Worm (Caenorhabditis elegans) whole organism, L2 larva: ENCODE results near the gene F22E5.21.

ENCODE experiments used
- F13H6.1 ChIP-seq: sonication (generic microtip); optimal IDR thresholded peaks from 2 replicates; lab custom pipeline; 2016; ENCODE audit warnings: missing genetic modification characterization, missing compliant biosample characterization
- R02D3.7 ChIP-seq: fragments of 150-350 bp; optimal IDR thresholded peaks from 2 replicates; lab custom pipeline; 2014; ENCODE audit warnings: missing biosample characterization, missing genetic modification characterization
- Y55F3AM.14 ChIP-seq: fragments of 200-800 bp; sonication (Bioruptor generic); optimal IDR thresholded peaks from 2 replicates; lab custom pipeline; 2018; ENCODE audit warnings: mild to moderate bottlenecking, missing genetic modification characterization, missing compliant biosample characterization
- ZK546.5 ChIP-seq: sonication (generic microtip); optimal IDR thresholded peaks from 2 replicates; lab custom pipeline; 2017; ENCODE audit warnings: missing biosample characterization, missing genetic modification characterization
- alr-1 ChIP-seq: fragments of 150-350 bp; optimal IDR thresholded peaks from 2 replicates; lab custom pipeline; 2014; ENCODE audit warnings: missing biosample characterization, missing genetic modification characterization
- ceh-16 ChIP-seq: fragments of 150-350 bp; optimal IDR thresholded peaks from 2 replicates; lab custom pipeline; 2014; ENCODE audit warnings: missing biosample characterization, missing genetic modification characterization
- ceh-82 ChIP-seq: fragments of 150-350 bp; optimal IDR thresholded peaks from 2 replicates; lab custom pipeline; 2014; ENCODE audit warnings: missing biosample characterization, missing genetic modification characterization
- crh-2 ChIP-seq: sonication (generic microtip); optimal IDR thresholded peaks from 2 replicates; lab custom pipeline; 2017; ENCODE audit warnings: missing biosample characterization, missing genetic modification characterization
- egl-27 ChIP-seq: sonication (generic microtip); optimal IDR thresholded peaks from 3 replicates; lab custom pipeline; 2017; ENCODE audit warnings: missing biosample characterization, missing genetic modification reagents, missing genetic modification characterization
- elt-3 ChIP-seq: sonication (generic microtip); optimal IDR thresholded peaks from 2 replicates; lab custom pipeline; 2017; ENCODE audit warnings: missing biosample characterization, missing genetic modification characterization
- fos-1 ChIP-seq: fragments of 150-350 bp; optimal IDR thresholded peaks from 2 replicates; lab custom pipeline; 2014; ENCODE audit warnings: missing biosample characterization, missing genetic modification characterization
- gmeb-1 ChIP-seq: fragments of 150-350 bp; optimal IDR thresholded peaks from 2 replicates; lab custom pipeline; 2014; ENCODE audit warnings: missing biosample characterization, missing genetic modification characterization
- lin-11 ChIP-seq: fragments of 150-350 bp; sonication (generic microtip); optimal IDR thresholded peaks from 2 replicates; lab custom pipeline; 2014; ENCODE audit warnings: missing biosample characterization, missing genetic modification characterization, inconsistent platforms, mixed read lengths
- lin-13 ChIP-seq: fragments of 150-350 bp; optimal IDR thresholded peaks from 2 replicates; lab custom pipeline; 2014; ENCODE audit warnings: missing biosample characterization, missing genetic modification reagents, missing genetic modification characterization
- mab-5 ChIP-seq: fragments of 150-350 bp; optimal IDR thresholded peaks from 2 replicates; lab custom pipeline; 2014; ENCODE audit warnings: missing biosample characterization, missing genetic modification characterization
- mbf-1 ChIP-seq: sonication (generic microtip); optimal IDR thresholded peaks from 2 replicates; lab custom pipeline; 2017; ENCODE audit warnings: missing biosample characterization, missing genetic modification characterization
- mdl-1 ChIP-seq, 2 experiments: fragments of 150-350 bp in 1 of 2; sonication (generic microtip) in 1 of 2; optimal IDR thresholded peaks; 2 replicates each; lab custom pipeline; 2017; ENCODE audit warnings: missing biosample characterization in 2 of 2, missing genetic modification characterization in 2 of 2
- nhr-11 ChIP-seq: fragments of 150-350 bp; optimal IDR thresholded peaks from 2 replicates; lab custom pipeline; 2014; ENCODE audit warnings: missing biosample characterization, missing genetic modification characterization
- nhr-129 ChIP-seq: fragments of 150-350 bp; optimal IDR thresholded peaks from 2 replicates; lab custom pipeline; 2014; ENCODE audit warnings: missing biosample characterization, missing genetic modification characterization
- nhr-21 ChIP-seq: fragments of 150-350 bp; optimal IDR thresholded peaks from 2 replicates; lab custom pipeline; 2014; ENCODE audit warnings: missing biosample characterization, missing genetic modification characterization
- nhr-23 ChIP-seq: fragments of 150-350 bp; optimal IDR thresholded peaks from 2 replicates; lab custom pipeline; 2014; ENCODE audit warnings: missing biosample characterization, missing genetic modification reagents, missing genetic modification characterization
- nhr-25 ChIP-seq: fragments of 150-350 bp; sonication (generic microtip); optimal IDR thresholded peaks from 3 replicates; lab custom pipeline; 2014; ENCODE audit warnings: missing biosample characterization, missing genetic modification characterization
- nhr-6 ChIP-seq: fragments of 150-350 bp; optimal IDR thresholded peaks from 2 replicates; lab custom pipeline; 2014; ENCODE audit warnings: missing biosample characterization, missing genetic modification characterization
- nhr-77 ChIP-seq: fragments of 150-350 bp; optimal IDR thresholded peaks from 2 replicates; lab custom pipeline; 2014; ENCODE audit warnings: missing biosample characterization, missing genetic modification characterization
- sem-4 ChIP-seq: fragments of 150-350 bp; optimal IDR thresholded peaks from 2 replicates; lab custom pipeline; 2014; ENCODE audit warnings: missing biosample characterization, missing genetic modification reagents, missing genetic modification characterization
- skn-1 ChIP-seq: sonication (generic microtip); optimal IDR thresholded peaks from 2 replicates; lab custom pipeline; 2017; ENCODE audit warnings: missing biosample characterization, missing genetic modification characterization
- sma-9 ChIP-seq, 2 experiments: fragments of 150-350 bp in 1 of 2; sonication (generic microtip) in 1 of 2; optimal IDR thresholded peaks; 2 replicates each; lab custom pipeline; 2014 to 2016; ENCODE audit warnings: missing genetic modification characterization in 2 of 2, mild to moderate bottlenecking in 1 of 2, missing biosample characterization in 1 of 2, missing compliant biosample characterization in 1 of 2, missing genetic modification reagents in 1 of 2, moderate library complexity in 1 of 2
- snpc-4 ChIP-seq: fragments of 150-350 bp; optimal IDR thresholded peaks from 2 replicates; lab custom pipeline; 2014; ENCODE audit warnings: missing biosample characterization, missing genetic modification characterization
- unc-39 ChIP-seq: fragments of 150-350 bp; optimal IDR thresholded peaks from 2 replicates; lab custom pipeline; 2014; ENCODE audit warnings: missing biosample characterization, missing genetic modification characterization
- unc-55 ChIP-seq: fragments of 150-350 bp; sonication (generic microtip); optimal IDR thresholded peaks from 3 replicates; lab custom pipeline; 2014; ENCODE audit warnings: missing biosample characterization, missing genetic modification reagents, missing genetic modification characterization
- ztf-1 ChIP-seq: fragments of 200-800 bp; sonication (Bioruptor generic); conservative IDR thresholded peaks from 2 replicates; pipeline ENCODE4 v1.3.6; 2022; ENCODE audit warnings: missing genetic modification characterization, missing compliant biosample characterization

Gene F22E5.21

ce11 chrII:2637359-2637758 is at the start of gene F22E5.21:
TSS of gene F22E5.21 (minus strand) at chrII:2637459.
- TF ChIP-seq elt-3, result no peak
- TF ChIP-seq nhr-77 (tag; lab: Kevin White, UChicago), result no peak
- TF ChIP-seq unc-39, result no peak
- no peak for TF ChIP-seq nhr-11 (tag; lab: Kevin White, UChicago)
- no peak for TF ChIP-seq crh-2 (tag; lab: Kevin White, UChicago)

DNA sequence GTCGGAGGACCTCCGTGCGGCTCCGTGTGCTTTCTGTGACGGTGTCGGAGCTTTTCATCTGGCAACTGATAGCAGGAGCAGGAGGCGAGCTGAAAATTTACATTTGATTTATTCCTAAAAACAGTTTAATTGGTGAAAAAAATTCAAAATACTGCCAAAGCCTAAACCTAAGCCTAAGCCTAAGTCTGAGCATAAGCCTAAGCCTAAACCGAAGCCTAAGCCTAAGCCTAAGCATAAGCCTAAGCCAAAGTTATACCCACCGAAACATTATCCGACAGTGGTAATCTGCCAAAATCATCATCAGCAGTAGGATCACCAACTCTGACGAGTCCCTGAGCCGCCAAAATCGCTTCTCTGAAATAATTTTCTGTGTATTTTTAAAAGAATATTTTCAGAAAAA is 47.5 kb upstream of the F22E5.21 start:
- TF ChIP-seq unc-55 (GFP tag; lab: Kevin White, UChicago) (no peak), lin-13 (no peak), nhr-11 (tag; lab: Kevin White, UChicago) (no peak), ZK546.5 (no peak), R02D3.7 (no peak), egl-27 (tag; lab: Kevin White, UChicago) (no peak), Y55F3AM.14 (GFP tag; lab: Kevin White, UChicago) (no peak), mbf-1 (no peak), nhr-23 (tag; lab: Kevin White, UChicago) (no peak), sem-4 (tag; lab: Kevin White, UChicago) (no peak), ceh-82 (tag; lab: Kevin White, UChicago) (no peak), unc-39 (no peak), mab-5 (tag; lab: Kevin White, UChicago) (no peak), mdl-1 (tag; optimal IDR thresholded peaks at IDR 0.05; lab: Kevin White, UChicago) (no peak), lin-11 (tag; lab: Kevin White, UChicago) (no peak), crh-2 (tag; lab: Kevin White, UChicago) (no peak)

- TF ChIP-seq nhr-23 (tag; lab: Kevin White, UChicago) (no peak), ceh-16 (no peak), sem-4 (tag; lab: Kevin White, UChicago) (no peak), elt-3 (no peak), sma-9 (GFP tag; optimal IDR thresholded peaks at IDR 0.05; lab: Kevin White, UChicago) (no peak), sma-9 (tag; optimal IDR thresholded peaks at IDR 0.05; lab: Kevin White, UChicago) (no peak), mdl-1 (tag; optimal IDR thresholded peaks at IDR 0.05; lab: Kevin White, UChicago) (no peak), unc-55 (GFP tag; lab: Kevin White, UChicago) (no peak), snpc-4 (tag; lab: Kevin White, UChicago) (no peak), mab-5 (tag; lab: Kevin White, UChicago) (no peak), skn-1 (tag; lab: Kevin White, UChicago) (no peak), mbf-1 (no peak), alr-1 (tag; lab: Kevin White, UChicago) (no peak), nhr-77 (tag; lab: Kevin White, UChicago) (no peak), lin-13 (no peak), lin-11 (tag; lab: Kevin White, UChicago) (no peak), crh-2 (tag; lab: Kevin White, UChicago) (no peak)
Observed at ce11 chrII:2684208-2684607, 46.9 kb upstream of the F22E5.21 start, which contains the start of gene ceh-87. TSS of gene ceh-87 (minus strand) at chrII:2684308.

DNA sequence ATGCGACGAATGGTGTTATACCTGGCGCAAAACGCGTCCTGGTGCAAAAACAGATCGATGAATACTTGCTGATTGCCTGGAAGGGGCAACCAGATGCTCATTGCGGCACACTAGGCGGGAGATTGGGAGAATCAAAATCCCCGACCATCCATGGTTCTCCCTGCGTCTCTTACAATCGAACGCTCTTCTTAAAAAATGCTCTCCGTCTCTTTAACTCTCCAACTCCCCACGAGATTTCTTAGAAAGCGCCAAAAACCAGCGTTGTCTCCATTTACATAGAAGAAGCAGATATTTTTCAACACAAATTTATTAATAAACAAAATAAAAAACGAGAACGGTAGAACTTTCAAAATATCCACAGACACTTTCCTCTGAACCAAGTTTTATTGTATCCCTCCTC is 43.9 kb upstream of the F22E5.21 start, which contains the start of gene F34D6.1:
TSS of gene F34D6.1 (minus strand) at position 101 of the 400 bp plus-strand sequence.
- TF ChIP-seq lin-13, result no peak
- TF ChIP-seq mbf-1, result no peak
- TF ChIP-seq nhr-6 (tag; lab: Kevin White, UChicago), result no peak
- TF ChIP-seq egl-27 (tag; lab: Kevin White, UChicago), result no peak
- no peak for TF ChIP-seq ztf-1 (GFP tag; lab: Robert Waterston, UW)
- TF ChIP-seq crh-2 (tag; lab: Kevin White, UChicago), result no peak
- no peak for TF ChIP-seq nhr-21 (tag; lab: Kevin White, UChicago)
- no peak for TF ChIP-seq snpc-4 (tag; lab: Kevin White, UChicago)
- no peak for TF ChIP-seq mdl-1 (tag; optimal IDR thresholded peaks at IDR 0.05; lab: Kevin White, UChicago)
- TF ChIP-seq mab-5 (tag; lab: Kevin White, UChicago), result no peak
- no peak for TF ChIP-seq nhr-25 (tag; lab: Kevin White, UChicago)
- TF ChIP-seq nhr-77 (tag; lab: Kevin White, UChicago), result no peak
- no peak for TF ChIP-seq R02D3.7
- no peak for TF ChIP-seq nhr-129 (tag; lab: Kevin White, UChicago)
- TF ChIP-seq ceh-16, result no peak
- TF ChIP-seq, all 48 proteins: peak for 0

DNA sequence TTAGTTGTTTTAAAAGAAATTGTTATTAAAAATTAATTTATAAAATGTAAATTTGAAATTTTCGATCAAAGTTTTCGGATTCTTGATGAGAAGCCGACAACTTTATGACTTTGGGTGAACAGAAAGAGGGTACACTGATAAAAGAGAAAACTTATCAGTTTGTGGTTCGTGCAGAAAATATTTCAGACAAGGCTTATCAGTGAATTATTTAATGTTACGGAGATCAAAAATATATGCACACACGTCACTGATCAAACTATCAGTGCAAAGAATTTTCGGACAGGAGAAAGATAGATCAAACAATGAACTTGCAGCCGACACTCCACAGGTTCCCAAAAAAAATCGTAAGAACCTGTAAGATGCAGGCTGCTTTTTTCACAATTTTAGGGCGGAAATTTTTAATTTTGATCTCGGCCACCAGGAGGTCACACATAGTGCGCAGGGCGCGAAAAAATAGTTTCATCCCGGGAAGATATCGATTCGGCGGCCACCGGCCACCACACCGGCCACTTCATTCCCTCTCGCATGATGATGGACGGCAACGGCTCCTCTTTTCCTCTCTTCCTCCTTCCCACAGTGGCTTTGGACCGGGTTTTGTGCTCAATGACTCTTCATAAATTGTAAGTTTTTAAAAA is 40.4 kb upstream of the F22E5.21 start, which contains the start of gene F22E5.17:
TSS of gene F22E5.17 (plus strand) at position 508 of the 635 bp plus-strand sequence.
- TF ChIP-seq fos-1 (tag; lab: Kevin White, UChicago) (peak; percentile 88), egl-27 (tag; lab: Kevin White, UChicago) (no peak), sma-9 (GFP tag; optimal IDR thresholded peaks at IDR 0.05; lab: Kevin White, UChicago) (peak; percentile 77), sma-9 (tag; optimal IDR thresholded peaks at IDR 0.05; lab: Kevin White, UChicago) (no peak), F13H6.1 (peak; percentile 1), ztf-1 (GFP tag; lab: Robert Waterston, UW) (no peak), gmeb-1 (peak; percentile 19)
